Worm (Caenorhabditis elegans) whole organism, young adult: ENCODE data around the gene Y48B6A.1.

Source experiments
- nhr-27 ChIP-seq: fragments of 200-800 bp; sonication (Bioruptor generic); optimal IDR thresholded peaks from 2 replicates; lab custom pipeline; 2018; ENCODE audit warnings: mild to moderate bottlenecking, missing genetic modification characterization, moderate library complexity, missing compliant biosample characterization
- sdz-38 ChIP-seq: sonication (generic microtip); optimal IDR thresholded peaks from 2 replicates; lab custom pipeline; 2016; ENCODE audit warnings: missing genotype, missing genetic modification characterization, missing compliant biosample characterization

DNA sequence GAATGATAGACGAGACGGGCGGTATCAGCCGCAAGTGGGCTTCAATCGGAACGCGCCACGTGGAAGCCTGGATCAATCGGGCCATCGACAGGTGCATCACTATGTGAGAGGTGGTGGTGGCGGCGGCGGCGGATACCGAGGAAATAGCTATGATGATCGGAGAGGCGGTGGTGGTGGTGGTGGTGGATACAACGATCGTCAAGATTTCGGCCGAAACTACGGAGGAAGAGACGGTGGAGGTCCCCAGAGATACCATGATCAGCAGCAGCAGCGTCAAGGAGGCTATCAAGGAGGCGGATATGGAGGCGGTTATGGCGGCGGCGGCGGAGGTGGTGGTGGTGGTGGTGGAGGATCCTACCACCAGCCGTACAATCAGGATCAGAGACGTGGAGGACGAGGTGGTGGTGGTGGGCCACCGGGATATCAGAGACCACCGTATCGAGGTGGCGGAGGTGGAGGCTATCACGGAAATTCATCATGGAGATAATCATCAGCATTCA is 11.3 kb upstream of the Y48B6A.1 start:
- TF ChIP-seq sdz-38 (tag; lab: Kevin White, UChicago), result no peak
- TF ChIP-seq nhr-27 (tag; lab: Kevin White, UChicago), result no peak
